Fruit fly (Drosophila melanogaster) whole organism, prepupa: ENCODE measurements around the gene CG33493.

Experiments
- CG10631 ChIP-seq: fragments of 200-800 bp; sonication (Bioruptor generic); optimal IDR thresholded peaks from 2 replicates; lab custom pipeline; 2016; ENCODE audit warnings: missing biosample characterization, missing genetic modification characterization
- CG10669 ChIP-seq: fragments of 200-800 bp; sonication (Bioruptor generic); optimal IDR thresholded peaks from 3 replicates; lab custom pipeline; 2018; ENCODE audit warnings: missing biosample characterization, mild to moderate bottlenecking, missing genetic modification characterization, moderate library complexity
- CG11294 ChIP-seq: fragments of 200-800 bp; sonication (Bioruptor generic); IDR thresholded peaks from 2 replicates; pipeline ENCODE4 v1.3.6; 2022; ENCODE audit warnings: missing biosample characterization, missing genetic modification characterization
- CG15336 ChIP-seq: fragments of 200-800 bp; sonication (Bioruptor generic); IDR thresholded peaks from 2 replicates; pipeline ENCODE4 v1.3.6; 2022; ENCODE audit warnings: missing biosample characterization, missing genetic modification characterization
- CG16779 ChIP-seq: fragments of 200-800 bp; sonication (Bioruptor generic); optimal IDR thresholded peaks from 3 replicates; lab custom pipeline; 2017; ENCODE audit warnings: missing biosample characterization, mild to moderate bottlenecking, missing genetic modification characterization
- CG3032 ChIP-seq: fragments of 200-800 bp; optimal IDR thresholded peaks from 2 replicates; lab custom pipeline; 2019; ENCODE audit warnings: missing biosample characterization, mild to moderate bottlenecking, missing genetic modification characterization, moderate library complexity
- CG32006 ChIP-seq: fragments of 200-800 bp; sonication (Bioruptor generic); optimal IDR thresholded peaks from 3 replicates; lab custom pipeline; 2017; ENCODE audit warnings: missing biosample characterization, mild to moderate bottlenecking, missing genetic modification characterization
- CG6792 ChIP-seq: fragments of 200-800 bp; sonication (Bioruptor generic); optimal IDR thresholded peaks from 3 replicates; lab custom pipeline; 2016; ENCODE audit warnings: missing biosample characterization, missing genetic modification characterization
- CG6854 ChIP-seq: fragments of 200-800 bp; sonication (Bioruptor generic); optimal IDR thresholded peaks from 2 replicates; lab custom pipeline; 2017; ENCODE audit warnings: missing biosample characterization, mild to moderate bottlenecking, missing genetic modification characterization
- CG7368 ChIP-seq: fragments of 200-800 bp; sonication (Bioruptor generic); optimal IDR thresholded peaks from 3 replicates; lab custom pipeline; 2016; ENCODE audit warnings: missing biosample characterization, missing genetic modification characterization
- CG8119 ChIP-seq: fragments of 200-800 bp; sonication (Bioruptor generic); IDR thresholded peaks from 3 replicates; pipeline ENCODE4 v1.3.6; 2022; ENCODE audit warnings: missing biosample characterization, missing genetic modification characterization
- Eip75B ChIP-seq: fragments of 200-800 bp; sonication (Bioruptor generic); optimal IDR thresholded peaks from 3 replicates; lab custom pipeline; 2016; ENCODE audit warnings: missing biosample characterization, missing genetic modification characterization
- Eip78C ChIP-seq: fragments of 200-800 bp; sonication (Bioruptor generic); peaks from one replicate; lab custom pipeline; 2016; ENCODE audit warnings: missing biosample characterization, missing genetic modification characterization
- Lpt ChIP-seq: fragments of 200-800 bp; sonication (Bioruptor generic); optimal IDR thresholded peaks from 3 replicates; lab custom pipeline; 2016; ENCODE audit warnings: missing biosample characterization, missing genetic modification characterization
- Met ChIP-seq: fragments of 200-800 bp; sonication (Bioruptor generic); optimal IDR thresholded peaks from 3 replicates; lab custom pipeline; 2016; ENCODE audit warnings: missing biosample characterization, missing genetic modification characterization
- Sox14 ChIP-seq: fragments of 200-800 bp; sonication (Bioruptor generic); optimal IDR thresholded peaks from 3 replicates; lab custom pipeline; 2016; ENCODE audit warnings: missing biosample characterization, missing genetic modification characterization
- eg ChIP-seq: fragments of 200-800 bp; sonication (Bioruptor generic); IDR thresholded peaks from 3 replicates; pipeline ENCODE4 v1.3.6; 2022; ENCODE audit warnings: missing biosample characterization, missing genetic modification characterization
- lz ChIP-seq: fragments of 200-800 bp; sonication (Bioruptor generic); optimal IDR thresholded peaks from 3 replicates; lab custom pipeline; 2016; ENCODE audit warnings: missing biosample characterization, missing genetic modification characterization
- spab ChIP-seq: fragments of 200-800 bp; sonication (Bioruptor generic); optimal IDR thresholded peaks from 2 replicates; lab custom pipeline; 2017; ENCODE audit warnings: missing biosample characterization, mild to moderate bottlenecking, missing genetic modification characterization, missing genetic modification reagents
- ss ChIP-seq, 2 experiments: fragments of 200-800 bp; sonication (Bioruptor generic); optimal IDR thresholded peaks; 2 replicates in 1 of 2; 3 replicates in 1 of 2; lab custom pipeline; 2017 to 2018; ENCODE audit warnings: mild to moderate bottlenecking in 2 of 2, missing biosample characterization in 2 of 2, missing genetic modification characterization in 2 of 2, moderate library complexity in 1 of 2
- svp ChIP-seq: fragments of 200-800 bp; sonication (Bioruptor generic); peaks from one replicate; lab custom pipeline; 2016; ENCODE audit warnings: missing biosample characterization, missing genetic modification characterization
- vri ChIP-seq: fragments of 200-800 bp; sonication (Bioruptor generic); optimal IDR thresholded peaks from 3 replicates; lab custom pipeline; 2016; ENCODE audit warnings: missing biosample characterization, mild to moderate bottlenecking, missing genetic modification characterization

Gene CG33493

dm6 chr3L:10648431-10648830 is 44.5 kb downstream of the CG33493 start (continued):
- TF ChIP-seq CG6854 (GFP tag; lab: Kevin White, UChicago) = no peak
- peak; percentile 22 for TF ChIP-seq CG10669
- no peak for TF ChIP-seq vri
- no peak for TF ChIP-seq spab
- TF ChIP-seq Eip75B (GFP tag; lab: Kevin White, UChicago) = peak; percentile 41
- peak; percentile 27 for TF ChIP-seq CG3032 (tag; lab: Kevin White, UChicago)
- TF ChIP-seq CG16779 (tag; lab: Kevin White, UChicago) = no peak
- peak; percentile 69 for TF ChIP-seq CG8119 (GFP tag; lab: Robert Waterston, UW)
- TF ChIP-seq CG32006 = peak; percentile 50
- no peak for TF ChIP-seq svp
- 0 out of 2 replicates have a peak, but pooled peaks have one; percentile 15 for TF ChIP-seq CG11294 (GFP tag; lab: Robert Waterston, UW)
- peak; percentile 9 for TF ChIP-seq CG10631
- TF ChIP-seq CG6792 (GFP tag; lab: Kevin White, UChicago) = peak; percentile 5
- peak; percentile 42 for TF ChIP-seq Sox14 (GFP tag; lab: Kevin White, UChicago)
- TF ChIP-seq lz (GFP tag; lab: Kevin White, UChicago) = peak; percentile 2
- TF ChIP-seq Lpt = no peak
- TF ChIP-seq, all 60 proteins: peak for 32

- TF ChIP-seq CG8119 (GFP tag; lab: Robert Waterston, UW) (peak; percentile 58; the same call in 2 of the 3 replicates), eg (0 out of 3 replicates have a peak, but pooled peaks have one; percentile 14), Eip75B (GFP tag; lab: Kevin White, UChicago) (no peak), CG15336 (GFP tag; lab: Robert Waterston, UW) (peak; percentile 54), CG7368 (GFP tag; lab: Kevin White, UChicago) (no peak), CG32006 (peak; percentile 14), Eip78C (GFP tag; lab: Kevin White, UChicago) (peak; percentile 27)
Measured at dm6 chr3L:10647158-10647557, 45.8 kb downstream of the CG33493 start.

- TF ChIP-seq eg (0 out of 3 replicates have a peak, but pooled peaks have one; percentile 27), Eip78C (GFP tag; lab: Kevin White, UChicago) (peak; percentile 21), Met (GFP tag; lab: Kevin White, UChicago) (no peak), CG8119 (GFP tag; lab: Robert Waterston, UW) (no peak), ss (GFP tag; optimal IDR thresholded peaks at IDR 0.05; lab: Kevin White, UChicago) (peak in 1 of 2 experiments; percentile 80)
Measured at dm6 chr3L:10645965-10646364, 47.0 kb downstream of the CG33493 start.

dm6 chr3L:10643228-10643627 is 49.7 kb downstream of the CG33493 start, which contains the start of gene CG14153:
TSS of gene CG14153 (plus strand) at chr3L:10643528.
- TF ChIP-seq CG10669 = no peak
- TF ChIP-seq, all 60 proteins: peak for 0
